Fruit fly (Drosophila melanogaster) whole organism, embryonic: Measurements from ENCODE around the gene Bub1.
A peak's percentile ranks its signal among the peaks of the same experiment; 100 is the strongest.

Source experiments
- ATbp ChIP-seq: fragments of 200-800 bp; sonication (Bioruptor generic); optimal IDR thresholded peaks from 2 replicates; lab custom pipeline; 2017; ENCODE audit warnings: missing biosample characterization, mild to moderate bottlenecking, missing genetic modification characterization, missing genetic modification reagents
- Aef1 ChIP-seq: fragments of 200-800 bp; sonication (Bioruptor generic); IDR thresholded peaks from 3 replicates; pipeline ENCODE4 v1.3.6; 2022; ENCODE audit warnings: missing biosample characterization, missing genetic modification characterization
- Asciz ChIP-seq: fragments of 200-800 bp; sonication (Bioruptor generic); optimal IDR thresholded peaks from 2 replicates; lab custom pipeline; 2017; ENCODE audit warnings: missing biosample characterization, mild to moderate bottlenecking, missing genetic modification characterization, missing genetic modification reagents
- Atf3 ChIP-seq: fragments of 200-800 bp; sonication (Bioruptor generic); optimal IDR thresholded peaks from 3 replicates; lab custom pipeline; 2016; ENCODE audit warnings: missing biosample characterization, missing genetic modification characterization
- BEAF-32 ChIP-seq: fragments of 200-800 bp; sonication (Bioruptor generic); optimal IDR thresholded peaks from 3 replicates; lab custom pipeline; 2017; ENCODE audit warnings: missing biosample characterization, missing genetic modification characterization, mild to moderate bottlenecking, moderate library complexity, missing genetic modification reagents
- Bgb ChIP-seq: fragments of 200-800 bp; sonication (Bioruptor generic); IDR thresholded peaks from 2 replicates; pipeline ENCODE4 v1.3.6; 2022; ENCODE audit warnings: missing biosample characterization, missing genetic modification characterization; ENCODE audit not compliant: partially characterized antibody
- CG10274 ChIP-seq: fragments of 200-800 bp; sonication (Bioruptor generic); optimal IDR thresholded peaks from 3 replicates; lab custom pipeline; 2017; ENCODE audit warnings: missing biosample characterization, mild to moderate bottlenecking, missing genetic modification characterization
- CG10543 ChIP-seq: fragments of 200-800 bp; sonication (Bioruptor generic); optimal IDR thresholded peaks from 3 replicates; lab custom pipeline; 2017; ENCODE audit warnings: missing biosample characterization, mild to moderate bottlenecking, missing genetic modification characterization, moderate library complexity
- CG13123 ChIP-seq: fragments of 200-800 bp; sonication (Bioruptor generic); optimal IDR thresholded peaks from 2 replicates; lab custom pipeline; 2016; ENCODE audit warnings: missing biosample characterization, missing genetic modification characterization
- CG1647 ChIP-seq: fragments of 200-800 bp; sonication (Bioruptor generic); optimal IDR thresholded peaks from 3 replicates; lab custom pipeline; 2016; ENCODE audit warnings: missing biosample characterization, missing genetic modification characterization
- CG16779 ChIP-seq: fragments of 200-800 bp; sonication (Bioruptor generic); IDR thresholded peaks from 2 replicates; pipeline ENCODE4 v1.3.6; 2022; ENCODE audit warnings: missing biosample characterization, missing genetic modification characterization
- CG16863 ChIP-seq: fragments of 200-800 bp; sonication (Bioruptor generic); optimal IDR thresholded peaks from 3 replicates; lab custom pipeline; 2016; ENCODE audit warnings: missing biosample characterization, missing genetic modification characterization
- CG17385 ChIP-seq: fragments of 200-800 bp; sonication (Bioruptor generic); optimal IDR thresholded peaks from 3 replicates; lab custom pipeline; 2018; ENCODE audit warnings: missing biosample characterization, mild to moderate bottlenecking, missing genetic modification characterization
- CG17568 ChIP-seq: fragments of 200-800 bp; sonication (Bioruptor generic); optimal IDR thresholded peaks from 2 replicates; lab custom pipeline; 2018; ENCODE audit warnings: missing biosample characterization, mild to moderate bottlenecking, missing genetic modification characterization, moderate library complexity
- CG31388 ChIP-seq: fragments of 200-800 bp; sonication (Bioruptor generic); optimal IDR thresholded peaks from 2 replicates; lab custom pipeline; 2016; ENCODE audit warnings: missing biosample characterization, missing genetic modification characterization
- CG3407 ChIP-seq: fragments of 200-800 bp; sonication (Bioruptor generic); optimal IDR thresholded peaks from 2 replicates; lab custom pipeline; 2018; ENCODE audit warnings: missing biosample characterization, mild to moderate bottlenecking, missing genetic modification characterization
- CG4404 ChIP-seq: fragments of 200-800 bp; sonication (Bioruptor generic); IDR thresholded peaks from 2 replicates; pipeline ENCODE4 v1.3.6; 2022; ENCODE audit warnings: missing biosample characterization, missing genetic modification characterization
- CG4820 ChIP-seq: fragments of 200-800 bp; sonication (Bioruptor generic); optimal IDR thresholded peaks from 3 replicates; lab custom pipeline; 2016; ENCODE audit warnings: missing biosample characterization, missing genetic modification characterization
- CG6654 ChIP-seq: fragments of 200-800 bp; sonication (Bioruptor generic); optimal IDR thresholded peaks from 2 replicates; lab custom pipeline; 2017; ENCODE audit warnings: missing biosample characterization, mild to moderate bottlenecking, missing genetic modification characterization
- CG7271 ChIP-seq: fragments of 200-800 bp; sonication (Bioruptor generic); optimal IDR thresholded peaks from 2 replicates; lab custom pipeline; 2018; ENCODE audit warnings: missing biosample characterization, mild to moderate bottlenecking, missing genetic modification characterization, moderate library complexity
- CG7556 ChIP-seq: fragments of 200-800 bp; sonication (Bioruptor generic); optimal IDR thresholded peaks from 2 replicates; lab custom pipeline; 2017; ENCODE audit warnings: missing biosample characterization, mild to moderate bottlenecking, missing genetic modification characterization
- CG8388 ChIP-seq: fragments of 200-800 bp; sonication (Bioruptor generic); optimal IDR thresholded peaks from 2 replicates; lab custom pipeline; 2019; ENCODE audit warnings: missing biosample characterization, mild to moderate bottlenecking, missing genetic modification characterization, moderate library complexity
- CG9609 ChIP-seq: fragments of 200-800 bp; sonication (Bioruptor generic); optimal IDR thresholded peaks from 3 replicates; lab custom pipeline; 2016; ENCODE audit warnings: missing biosample characterization, missing genetic modification characterization
- Dbx ChIP-seq: fragments of 200-800 bp; sonication (Bioruptor generic); IDR thresholded peaks from 3 replicates; pipeline ENCODE4 v1.3.6; 2022; ENCODE audit warnings: missing biosample characterization, missing genetic modification characterization
- Dip2 ChIP-seq: fragments of 200-800 bp; sonication (Bioruptor generic); IDR thresholded peaks from 2 replicates; pipeline ENCODE4 v1.3.6; 2022; ENCODE audit warnings: missing biosample characterization, missing genetic modification characterization
- MTF-1 ChIP-seq: fragments of 200-800 bp; sonication (Bioruptor generic); optimal IDR thresholded peaks from 2 replicates; lab custom pipeline; 2018; ENCODE audit warnings: missing biosample characterization, mild to moderate bottlenecking, missing genetic modification characterization, borderline replicate concordance
- Max ChIP-seq: fragments of 200-800 bp; sonication (Bioruptor generic); optimal IDR thresholded peaks from 2 replicates; lab custom pipeline; 2016; ENCODE audit warnings: missing biosample characterization, mild to moderate bottlenecking, missing genetic modification characterization
- NC2α ChIP-seq: fragments of 200-800 bp; sonication (Bioruptor generic); optimal IDR thresholded peaks from 2 replicates; lab custom pipeline; 2016; ENCODE audit warnings: missing biosample characterization, missing genetic modification characterization
- Nf-YC ChIP-seq: fragments of 200-800 bp; optimal IDR thresholded peaks from 3 replicates; lab custom pipeline; 2019; ENCODE audit warnings: missing biosample characterization, mild to moderate bottlenecking, missing genetic modification characterization, moderate library complexity
- NfI ChIP-seq: fragments of 200-800 bp; sonication (Bioruptor generic); optimal IDR thresholded peaks from 3 replicates; lab custom pipeline; 2018; ENCODE audit warnings: missing biosample characterization, mild to moderate bottlenecking, missing genetic modification characterization, moderate library complexity
- Rx ChIP-seq: fragments of 200-800 bp; sonication (Bioruptor generic); IDR thresholded peaks from 2 replicates; pipeline ENCODE4 v1.3.6; 2022; ENCODE audit warnings: missing biosample characterization, missing genetic modification characterization
- az2 ChIP-seq: fragments of 200-800 bp; sonication (Bioruptor generic); optimal IDR thresholded peaks from 3 replicates; lab custom pipeline; 2016; ENCODE audit warnings: missing biosample characterization, missing genetic modification characterization
- chn ChIP-seq: fragments of 200-800 bp; sonication (Bioruptor generic); optimal IDR thresholded peaks from 2 replicates; lab custom pipeline; 2016; ENCODE audit warnings: missing biosample characterization, missing genetic modification characterization
- ci ChIP-seq: fragments of 200-800 bp; sonication (Bioruptor generic); IDR thresholded peaks from 3 replicates; pipeline ENCODE4 v1.3.6; 2022; ENCODE audit warnings: missing biosample characterization, missing genetic modification characterization
- corto ChIP-seq: fragments of 200-800 bp; sonication (Bioruptor generic); optimal IDR thresholded peaks from 2 replicates; lab custom pipeline; 2016; ENCODE audit warnings: missing biosample characterization, mild to moderate bottlenecking, missing genetic modification characterization, moderate library complexity
- dmrt11E ChIP-seq: fragments of 200-800 bp; sonication (Bioruptor generic); optimal IDR thresholded peaks from 3 replicates; lab custom pipeline; 2018; ENCODE audit warnings: missing biosample characterization, mild to moderate bottlenecking, missing genetic modification characterization, moderate library complexity
- dmrt99B ChIP-seq: fragments of 200-800 bp; sonication (Bioruptor generic); optimal IDR thresholded peaks from 2 replicates; lab custom pipeline; 2018; ENCODE audit warnings: missing biosample characterization, mild to moderate bottlenecking, missing genetic modification characterization, moderate library complexity
- lbe ChIP-seq: fragments of 200-800 bp; sonication (Bioruptor generic); optimal IDR thresholded peaks from 2 replicates; lab custom pipeline; 2016; ENCODE audit warnings: missing biosample characterization, mild to moderate bottlenecking, missing genetic modification characterization
- nau ChIP-seq: fragments of 200-800 bp; sonication (Bioruptor generic); optimal IDR thresholded peaks from 3 replicates; lab custom pipeline; 2017; ENCODE audit warnings: missing biosample characterization, mild to moderate bottlenecking, missing genetic modification characterization, missing genetic modification reagents
- peb ChIP-seq: fragments of 200-800 bp; sonication (Bioruptor generic); IDR thresholded peaks from 2 replicates; pipeline ENCODE4 v1.3.6; 2022; ENCODE audit warnings: missing biosample characterization, missing genetic modification characterization
- psq ChIP-seq: fragments of 200-800 bp; sonication (Bioruptor generic); optimal IDR thresholded peaks from 2 replicates; lab custom pipeline; 2017; ENCODE audit warnings: missing biosample characterization, missing genetic modification characterization
- sens ChIP-seq: fragments of 200-800 bp; sonication (Bioruptor generic); peaks from one replicate; lab custom pipeline; 2016; ENCODE audit warnings: missing biosample characterization, missing genetic modification characterization
- sna ChIP-seq: fragments of 200-800 bp; sonication (Bioruptor generic); IDR thresholded peaks from 2 replicates; pipeline ENCODE4 v1.3.6; 2022; ENCODE audit warnings: missing biosample characterization, missing genetic modification characterization; ENCODE audit not compliant: partially characterized antibody
- sqz ChIP-seq: fragments of 200-800 bp; sonication (Bioruptor generic); optimal IDR thresholded peaks from 3 replicates; lab custom pipeline; 2018; ENCODE audit warnings: missing biosample characterization, mild to moderate bottlenecking, missing genetic modification characterization
- stwl ChIP-seq: fragments of 200-800 bp; sonication (Bioruptor generic); optimal IDR thresholded peaks from 3 replicates; lab custom pipeline; 2018; ENCODE audit warnings: missing biosample characterization, mild to moderate bottlenecking, missing genetic modification characterization, moderate library complexity
- sug ChIP-seq: fragments of 200-800 bp; optimal IDR thresholded peaks from 2 replicates; lab custom pipeline; 2019; ENCODE audit warnings: missing biosample characterization, mild to moderate bottlenecking, missing genetic modification characterization, moderate library complexity
- trh ChIP-seq: fragments of 200-800 bp; sonication (Bioruptor generic); optimal IDR thresholded peaks from 2 replicates; lab custom pipeline; 2016; ENCODE audit warnings: missing biosample characterization, missing genetic modification characterization
- unc-4 ChIP-seq: fragments of 200-800 bp; sonication (Bioruptor generic); IDR thresholded peaks from 2 replicates; pipeline ENCODE4 v1.3.6; 2022; ENCODE audit warnings: missing biosample characterization, missing genetic modification characterization; ENCODE audit not compliant: partially characterized antibody

Bub1 gene

DNA sequence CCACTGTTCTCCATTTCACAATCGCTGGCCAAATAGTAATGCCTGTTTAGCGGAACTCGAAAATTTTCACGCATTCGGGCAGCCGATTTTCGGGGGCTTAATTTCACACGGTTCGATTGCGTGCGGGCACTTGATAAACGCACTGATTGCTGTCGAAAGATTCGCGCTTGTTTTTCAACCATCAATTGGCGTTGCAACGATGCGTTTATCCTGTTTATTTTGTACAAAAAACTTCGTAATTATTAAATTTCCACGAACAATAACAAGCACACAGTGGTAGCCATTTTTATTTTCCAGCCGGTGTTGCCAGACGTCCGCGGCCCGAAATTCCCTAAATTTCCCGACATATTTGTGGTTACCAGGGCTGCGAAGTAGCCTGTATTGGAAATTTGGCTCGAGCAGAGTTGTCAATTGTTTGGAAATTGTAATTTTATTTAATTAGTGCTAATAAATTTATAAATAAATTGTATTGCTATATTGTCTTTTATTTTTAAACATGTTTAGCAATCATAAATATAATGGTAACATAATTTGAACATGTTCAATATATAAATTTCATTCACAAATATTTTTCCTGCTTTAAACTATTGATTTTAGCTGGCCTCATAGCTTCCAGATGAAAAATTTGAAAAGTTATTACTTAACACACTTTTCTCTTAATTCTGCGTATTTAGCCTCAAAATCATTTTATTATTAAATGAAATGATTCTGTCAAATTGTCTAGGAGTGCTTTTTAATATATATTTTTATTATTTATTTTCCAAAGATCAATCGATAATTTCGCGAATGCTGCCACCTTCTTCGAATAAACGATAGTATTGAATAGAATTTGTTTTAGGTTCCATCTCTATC, 48.0 kb downstream of the Bub1 start, which contains the start of the genes Ncoa6 and cype (continued):
- TF ChIP-seq lbe (GFP tag; lab: Kevin White, UChicago) (no peak), CG10543 (peak; percentile 68), CG10274 (GFP tag; lab: Kevin White, UChicago) (no peak), CG1647 (GFP tag; lab: Kevin White, UChicago) (no peak), Nf-YC (peak; percentile 73), Max (GFP tag; lab: Kevin White, UChicago) (no peak), CG3407 (no peak), Dip2 (GFP tag; lab: Robert Waterston, UW) (no peak), NfI (peak; percentile 37), Aef1 (GFP tag; lab: Robert Waterston, UW) (peak; percentile 40; the same call in 2 of the 3 replicates), CG9609 (no peak), CG8388 (peak; percentile 36), CG7556 (GFP tag; lab: Kevin White, UChicago) (peak; percentile 23), Rx (GFP tag; lab: Robert Waterston, UW) (no peak), CG17568 (GFP tag; lab: Kevin White, UChicago) (no peak), CG17385 (GFP tag; lab: Kevin White, UChicago) (peak; percentile 22), nau (GFP tag; lab: Kevin White, UChicago) (no peak), chn (peak; percentile 6), dmrt99B (tag; lab: Kevin White, UChicago) (peak; percentile 47), corto (no peak), sens (GFP tag; lab: Kevin White, UChicago) (peak; percentile 76), ci (0 out of 3 replicates have a peak, but pooled peaks have one; percentile 46), dmrt11E (tag; lab: Kevin White, UChicago) (peak; percentile 52), ATbp (no peak), Dbx (GFP tag; lab: Robert Waterston, UW) (0 out of 3 replicates have a peak, but pooled peaks have one; percentile 36), sqz (GFP tag; lab: Kevin White, UChicago) (no peak), CG16779 (no peak), peb (GFP tag; lab: Robert Waterston, UW) (no peak), CG6654 (no peak), CG4404 (GFP tag; lab: Robert Waterston, UW) (peak; percentile 36; the same call in 1 of the 2 replicates), MTF-1 (GFP tag; lab: Kevin White, UChicago) (peak; percentile 4), unc-4 (peak; percentile 81), CG4820 (GFP tag; lab: Kevin White, UChicago) (peak; percentile 17), BEAF-32 (GFP tag; lab: Kevin White, UChicago) (peak; percentile 74), NC2α (no peak), CG31388 (GFP tag; lab: Kevin White, UChicago) (no peak), Atf3 (GFP tag; lab: Kevin White, UChicago) (peak; percentile 9), CG13123 (GFP tag; lab: Kevin White, UChicago) (no peak), sna (GFP tag; lab: Robert Waterston, UW) (peak; percentile 79), CG16863 (GFP tag; lab: Kevin White, UChicago) (no peak), Bgb (GFP tag; lab: Robert Waterston, UW) (peak; percentile 84), Asciz (GFP tag; lab: Kevin White, UChicago) (no peak), stwl (peak; percentile 38), az2 (peak; percentile 30), psq (GFP tag; lab: Kevin White, UChicago) (peak; percentile 6), CG7271 (tag; lab: Kevin White, UChicago) (no peak), trh (GFP tag; lab: Kevin White, UChicago) (no peak), sug (peak; percentile 56)
